Worm (Caenorhabditis elegans): ENCODE measurements around the gene cest-12.

DNA sequence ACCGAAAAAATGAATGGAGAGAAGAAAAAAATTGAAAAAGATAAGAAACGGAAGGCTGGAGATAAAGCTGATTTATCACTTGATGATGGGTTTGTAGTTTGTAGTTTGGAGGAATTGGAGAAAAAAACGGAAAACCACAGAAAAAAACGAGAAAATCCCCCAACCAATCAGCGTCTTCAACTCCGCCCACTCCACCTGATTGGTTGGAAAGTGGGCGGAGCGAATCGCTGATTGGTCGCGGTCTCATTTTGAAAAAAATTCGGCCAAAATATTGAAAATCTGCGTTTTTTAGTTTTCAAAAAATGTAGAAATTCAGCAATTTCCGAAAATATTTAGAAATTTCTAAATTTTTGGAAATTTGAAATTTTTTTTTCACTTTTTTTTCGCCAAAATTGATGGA is 48.4 kb upstream of the cest-12 start:
- TF ChIP-seq sdz-12 (GFP tag; optimal IDR thresholded peaks at IDR 0.05) (no peak), daf-12 (tag; optimal IDR thresholded peaks at IDR 0.05) (no peak), lin-38 (GFP tag; IDR thresholded peaks at IDR 0.05) (no peak), nhr-237 (tag; optimal IDR thresholded peaks at IDR 0.05) (no peak), saeg-2 (GFP tag; IDR thresholded peaks at IDR 0.05) (no peak), ceh-32 (tag; optimal IDR thresholded peaks at IDR 0.05; ENCODE audit: poor library complexity) (no peak), tag-97 (GFP tag; IDR thresholded peaks at IDR 0.05) (no peak), arid-1 (GFP tag; conservative IDR thresholded peaks at IDR 0.05) (no peak), ama-1 (optimal IDR thresholded peaks at IDR 0.05) (no peak)

All from whole organism, L4 larva.